Worm (Caenorhabditis elegans): ENCODE measurements around the gene K08E5.6.

DNA sequence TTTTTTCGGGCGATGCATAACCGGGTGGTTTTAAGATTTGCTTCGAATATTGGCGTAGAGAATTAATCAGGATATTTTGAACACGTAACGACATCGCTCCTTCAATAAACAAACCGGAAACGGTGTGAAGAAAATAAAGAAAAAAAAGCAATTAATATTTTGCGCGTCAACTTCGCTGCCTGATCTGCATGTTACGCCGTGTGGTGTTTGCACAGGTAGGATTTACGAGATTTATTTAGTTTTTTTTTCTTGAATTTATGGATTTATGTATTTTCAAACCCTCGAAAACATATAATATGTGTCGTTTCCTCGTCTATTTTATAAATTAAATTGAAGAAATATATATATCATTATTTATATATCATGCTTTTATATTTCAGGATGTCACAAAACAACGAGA lies 26.2 kb upstream of the K08E5.6 start, which contains the start of the genes ZK1128.1 and mett-10:
- TF ChIP-seq nhr-67 (tag; optimal IDR thresholded peaks at IDR 0.05) (no peak), elt-2 (tag; optimal IDR thresholded peaks at IDR 0.05) (no peak), lin-39 (tag; optimal IDR thresholded peaks at IDR 0.05) (no peak), mdl-1 (tag; optimal IDR thresholded peaks at IDR 0.05) (no peak), egl-27 (tag; optimal IDR thresholded peaks at IDR 0.05) (no peak)

Data from whole organism, L3 larva.